Fruit fly (Drosophila melanogaster): ENCODE measurements around the gene CG4597.

Gene CG4597

DNA sequence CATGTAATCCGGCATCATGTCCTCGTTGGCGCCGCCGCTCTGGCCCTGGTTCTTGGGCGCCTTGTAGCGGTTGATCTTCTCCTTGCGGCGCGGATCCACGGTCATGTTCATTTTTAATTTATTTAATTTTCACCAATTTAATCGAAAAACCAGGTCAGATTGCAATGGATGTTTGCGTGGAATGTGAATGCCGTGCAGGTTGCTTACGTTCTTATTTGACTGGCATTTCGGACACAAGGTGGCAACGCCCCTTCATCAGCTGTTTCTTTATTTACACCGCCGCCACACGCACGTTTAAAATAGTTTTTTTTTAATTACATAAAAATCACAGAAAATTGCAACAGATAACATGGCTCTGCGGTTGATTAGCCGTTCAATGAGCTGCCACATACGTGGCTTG lies 6.8 kb downstream of the CG4597 start, which contains the start of the genes CG10674 and CG4611:
TSS of gene CG10674 (minus strand) at position 170 of the 400 bp plus-strand sequence.
TSS of gene CG4611 (plus strand) at position 254 of the 400 bp plus-strand sequence.
- TF ChIP-seq eg (GFP tag; IDR thresholded peaks at IDR 0.05) (no peak), svp (GFP tag) (peak; percentile 56), CG1621 (tag; optimal IDR thresholded peaks at IDR 0.05) (no peak), CG9139 (GFP tag; optimal IDR thresholded peaks at IDR 0.05) (no peak), CG11902 (GFP tag; optimal IDR thresholded peaks at IDR 0.05) (no peak), CG6808 (GFP tag; optimal IDR thresholded peaks at IDR 0.05) (no peak), Gug (GFP tag; IDR thresholded peaks at IDR 0.05) (no peak), fd59A (GFP tag; optimal IDR thresholded peaks at IDR 0.05) (no peak), Eip78C (GFP tag) (peak; percentile 64), Hr39 (GFP tag; optimal IDR thresholded peaks at IDR 0.05) (no peak), CG8119 (GFP tag; IDR thresholded peaks at IDR 0.05) (no peak), fkh (GFP tag; optimal IDR thresholded peaks at IDR 0.05) (peak; percentile 81), Blimp-1 (GFP tag; optimal IDR thresholded peaks at IDR 0.05) (no peak), net (GFP tag; optimal IDR thresholded peaks at IDR 0.05) (no peak), Hr4 (GFP tag; optimal IDR thresholded peaks at IDR 0.05) (no peak), Smox (GFP tag; optimal IDR thresholded peaks at IDR 0.05) (no peak), Sox14 (GFP tag; optimal IDR thresholded peaks at IDR 0.05) (peak; percentile 34), CG8319 (GFP tag; optimal IDR thresholded peaks at IDR 0.05) (no peak), topi (GFP tag; optimal IDR thresholded peaks at IDR 0.05) (no peak)

dm6 chr3L:5139312-5139711 lies 10.0 kb downstream of the CG4597 start, which contains the start of the genes Tcs5 and CHMP2B:
TSS of gene Tcs5 (minus strand) at chr3L:5139395.
TSS of gene CHMP2B (plus strand) at chr3L:5139619.
- TF ChIP-seq Sox15 (GFP tag; optimal IDR thresholded peaks at IDR 0.05) = peak; percentile 100
- peak; percentile 99 for TF ChIP-seq Hr38 (GFP tag; optimal IDR thresholded peaks at IDR 0.05)
- peak; percentile 100 for TF ChIP-seq fd59A (GFP tag; optimal IDR thresholded peaks at IDR 0.05)
- TF ChIP-seq Sox14 (GFP tag; optimal IDR thresholded peaks at IDR 0.05) = peak; percentile 100
- TF ChIP-seq lz (GFP tag; optimal IDR thresholded peaks at IDR 0.05) = peak; percentile 100
- peak; percentile 100 for TF ChIP-seq spab (GFP tag; optimal IDR thresholded peaks at IDR 0.05)
- peak; percentile 100 for TF ChIP-seq CG11294 (GFP tag; IDR thresholded peaks at IDR 0.05)
- peak; percentile 100 for TF ChIP-seq CG32006 (GFP tag; optimal IDR thresholded peaks at IDR 0.05)
- peak; percentile 99 for TF ChIP-seq CG6808 (GFP tag; optimal IDR thresholded peaks at IDR 0.05)
- TF ChIP-seq CG11762 (GFP tag; optimal IDR thresholded peaks at IDR 0.05; ENCODE audit: insufficient read depth) = peak; percentile 100
- peak; percentile 99 for TF ChIP-seq CG6854 (GFP tag; optimal IDR thresholded peaks at IDR 0.05)
- peak; percentile 99 for TF ChIP-seq achi (GFP tag; optimal IDR thresholded peaks at IDR 0.05)
- peak; percentile 98 for TF ChIP-seq svp (GFP tag)
- TF ChIP-seq Eip93F (GFP tag; optimal IDR thresholded peaks at IDR 0.05) = peak; percentile 99
- peak; percentile 100 for TF ChIP-seq Sox102F (GFP tag; optimal IDR thresholded peaks at IDR 0.05)
- peak; percentile 100 for TF ChIP-seq dac (GFP tag; optimal IDR thresholded peaks at IDR 0.05)
- TF ChIP-seq Hr4 (GFP tag; optimal IDR thresholded peaks at IDR 0.05) = peak; percentile 100
- peak; percentile 100 for TF ChIP-seq topi (GFP tag; optimal IDR thresholded peaks at IDR 0.05)
- TF ChIP-seq fkh (GFP tag; optimal IDR thresholded peaks at IDR 0.05) = peak; percentile 97
- peak; percentile 100 for TF ChIP-seq CG6792 (GFP tag; optimal IDR thresholded peaks at IDR 0.05)
- TF ChIP-seq Eip75B (GFP tag; optimal IDR thresholded peaks at IDR 0.05) = peak; percentile 100
- TF ChIP-seq Blimp-1 (GFP tag; optimal IDR thresholded peaks at IDR 0.05) = peak; percentile 98
- TF ChIP-seq CG7368 (GFP tag; optimal IDR thresholded peaks at IDR 0.05) = peak; percentile 99
- TF ChIP-seq Ets96B (tag; optimal IDR thresholded peaks at IDR 0.05) = peak; percentile 100
- TF ChIP-seq OdsH (GFP tag; optimal IDR thresholded peaks at IDR 0.05) = peak; percentile 100
- peak; percentile 100 for TF ChIP-seq Lpt (GFP tag; optimal IDR thresholded peaks at IDR 0.05)
- TF ChIP-seq CG10669 (GFP tag; optimal IDR thresholded peaks at IDR 0.05) = peak; percentile 99
- TF ChIP-seq Met (GFP tag; optimal IDR thresholded peaks at IDR 0.05) = peak; percentile 100
- peak; percentile 100 for TF ChIP-seq salr (GFP tag; optimal IDR thresholded peaks at IDR 0.05)
- TF ChIP-seq CG11902 (GFP tag; optimal IDR thresholded peaks at IDR 0.05) = peak; percentile 100
- TF ChIP-seq CG4318 (GFP tag; optimal IDR thresholded peaks at IDR 0.05) = peak; percentile 100
- peak; percentile 100 for TF ChIP-seq CG34406 (GFP tag; optimal IDR thresholded peaks at IDR 0.05)
- TF ChIP-seq pdm3 (GFP tag; optimal IDR thresholded peaks at IDR 0.05) = peak; percentile 100
- TF ChIP-seq CG16779 (tag; optimal IDR thresholded peaks at IDR 0.05) = peak; percentile 99
- TF ChIP-seq Ets21C (GFP tag; optimal IDR thresholded peaks at IDR 0.05) = peak; percentile 100
- peak; percentile 99 for TF ChIP-seq CG8119 (GFP tag; IDR thresholded peaks at IDR 0.05)
- peak; percentile 99 for TF ChIP-seq dsx (GFP tag; optimal IDR thresholded peaks at IDR 0.05; ENCODE audit: poor library complexity, severe bottlenecking)
- TF ChIP-seq CG6163 (GFP tag; IDR thresholded peaks at IDR 0.05) = peak; percentile 100
- peak; percentile 100 for TF ChIP-seq Gug (GFP tag; IDR thresholded peaks at IDR 0.05)
- peak; percentile 100 for TF ChIP-seq eg (GFP tag; IDR thresholded peaks at IDR 0.05)
- peak; percentile 99 for TF ChIP-seq CG9139 (GFP tag; optimal IDR thresholded peaks at IDR 0.05)
- peak; percentile 82 to 99 for TF ChIP-seq ss (GFP tag; optimal IDR thresholded peaks at IDR 0.05)
